Fruit fly (Drosophila melanogaster) whole organism, wandering third instar larva: ENCODE data around the gene CG16710.

ENCODE experiments used
- Abd-B ChIP-seq: fragments of >200 bp; optimal IDR thresholded peaks from 2 replicates; lab custom pipeline; 2017; ENCODE audit warnings: missing biosample characterization, missing genetic modification characterization
- CG32264 ChIP-seq: fragments of 200-800 bp; sonication (Bioruptor generic); optimal IDR thresholded peaks from 2 replicates; lab custom pipeline; 2016; ENCODE audit warnings: missing biosample characterization, missing genetic modification characterization
- CG9705 ChIP-seq: fragments of 200-800 bp; sonication (Bioruptor generic); optimal IDR thresholded peaks from 2 replicates; lab custom pipeline; 2018; ENCODE audit warnings: missing biosample characterization, mild to moderate bottlenecking, missing genetic modification characterization
- CrebA ChIP-seq: fragments of 200-800 bp; sonication (Bioruptor generic); optimal IDR thresholded peaks from 2 replicates; lab custom pipeline; 2016; ENCODE audit warnings: missing biosample characterization, mild to moderate bottlenecking, missing genetic modification characterization, borderline replicate concordance
- Dif ChIP-seq: fragments of 200-275, 200-300 bp; sonication (Bioruptor generic); optimal IDR thresholded peaks from 2 replicates; lab custom pipeline; 2018; ENCODE audit warnings: missing biosample characterization, missing genetic modification characterization; ENCODE audit not compliant: partially characterized antibody
- HLH106 ChIP-seq: fragments of 200-800 bp; optimal IDR thresholded peaks from 3 replicates; lab custom pipeline; 2019; ENCODE audit warnings: missing biosample characterization, mild to moderate bottlenecking, missing genetic modification characterization, moderate library complexity
- Hnf4 ChIP-seq: fragments of 200-800 bp; sonication (Bioruptor generic); optimal IDR thresholded peaks from 2 replicates; lab custom pipeline; 2016; ENCODE audit warnings: missing biosample characterization, mild to moderate bottlenecking, missing genetic modification characterization
- Hr78 ChIP-seq: fragments of >200 bp; optimal IDR thresholded peaks from 2 replicates; lab custom pipeline; 2017; ENCODE audit warnings: missing biosample characterization, missing genetic modification characterization
- Jra ChIP-seq: sonication (Bioruptor generic); optimal IDR thresholded peaks from 2 replicates; lab custom pipeline; 2016; ENCODE audit warnings: missing biosample characterization, missing genetic modification characterization
- Mio ChIP-seq: sonication (Bioruptor generic); optimal IDR thresholded peaks from 2 replicates; lab custom pipeline; 2016; ENCODE audit warnings: missing biosample characterization, missing genetic modification characterization
- N ChIP-seq: fragments of >200 bp; optimal IDR thresholded peaks from 2 replicates; lab custom pipeline; 2018; ENCODE audit warnings: missing biosample characterization, missing external identifiers, missing genetic modification characterization
- Rel ChIP-seq, 2 experiments: fragments of 200-800 bp; sonication (Bioruptor generic) in 1 of 2; optimal IDR thresholded peaks; 2 replicates in 1 of 2; 3 replicates in 1 of 2; lab custom pipeline; 2016 to 2019; ENCODE audit warnings: mild to moderate bottlenecking in 2 of 2, missing biosample characterization in 2 of 2, missing genetic modification characterization in 2 of 2, moderate library complexity in 1 of 2
- Sp1 ChIP-seq: fragments of 200-800 bp; sonication (Bioruptor generic); optimal IDR thresholded peaks from 3 replicates; lab custom pipeline; 2019; ENCODE audit warnings: missing biosample characterization, mild to moderate bottlenecking, missing genetic modification characterization, moderate library complexity
- Vsx2 ChIP-seq: fragments of 200-300, 225-300 bp; sonication (Bioruptor generic); optimal IDR thresholded peaks from 2 replicates; lab custom pipeline; 2018; ENCODE audit warnings: missing biosample characterization, missing genetic modification characterization; ENCODE audit not compliant: partially characterized antibody
- br ChIP-seq: fragments of 200-800 bp; sonication (Bioruptor generic); optimal IDR thresholded peaks from 2 replicates; lab custom pipeline; 2016; ENCODE audit warnings: missing biosample characterization, missing genetic modification characterization
- brk ChIP-seq: fragments of 200-800 bp; sonication (Bioruptor generic); optimal IDR thresholded peaks from 2 replicates; lab custom pipeline; 2016; ENCODE audit warnings: missing biosample characterization, mild to moderate bottlenecking, missing genetic modification characterization
- dl ChIP-seq, 2 experiments: fragments of 175-275, 200-275 bp in 1 of 2; fragments of 200-275 bp in 1 of 2; sonication (Bioruptor generic); optimal IDR thresholded peaks; lab custom pipeline; 2018; ENCODE audit warnings: mild to moderate bottlenecking in 2 of 2, missing biosample characterization in 2 of 2, missing genetic modification characterization in 2 of 2, moderate library complexity in 2 of 2; ENCODE audit not compliant: partially characterized antibody in 2 of 2, insufficient read depth in 1 of 2
- dsf ChIP-seq: sonication (Bioruptor generic); optimal IDR thresholded peaks from 2 replicates; lab custom pipeline; 2016; ENCODE audit warnings: missing biosample characterization, missing genetic modification characterization, borderline replicate concordance
- foxo ChIP-seq, 2 experiments: fragments of 200-800 bp; sonication (Bioruptor generic); optimal IDR thresholded peaks; 2 replicates in 1 of 2; 3 replicates in 1 of 2; lab custom pipeline; 2016 to 2017; ENCODE audit warnings: missing biosample characterization in 2 of 2, missing genetic modification characterization in 2 of 2
- jim ChIP-seq: fragments of 175-275, 200-325 bp; sonication (Bioruptor generic); optimal IDR thresholded peaks from 2 replicates; lab custom pipeline; 2016; ENCODE audit warnings: missing biosample characterization, mild to moderate bottlenecking, missing genetic modification characterization
- lola ChIP-seq: fragments of >200 bp; optimal IDR thresholded peaks from 2 replicates; lab custom pipeline; 2017; ENCODE audit warnings: missing biosample characterization, missing genetic modification characterization
- pan ChIP-seq: fragments of >200 bp; optimal IDR thresholded peaks from 2 replicates; lab custom pipeline; 2017
- psq ChIP-seq: fragments of 200-800 bp; sonication (Bioruptor generic); optimal IDR thresholded peaks from 3 replicates; lab custom pipeline; 2017; ENCODE audit warnings: missing biosample characterization, mild to moderate bottlenecking, missing genetic modification characterization, moderate library complexity
- rgr ChIP-seq: fragments of 200-800 bp; sonication (Bioruptor generic); optimal IDR thresholded peaks from 3 replicates; lab custom pipeline; 2016; ENCODE audit warnings: missing biosample characterization, mild to moderate bottlenecking, missing genetic modification characterization
- sage ChIP-seq: fragments of 200-800 bp; sonication (Bioruptor generic); optimal IDR thresholded peaks from 2 replicates; lab custom pipeline; 2016; ENCODE audit warnings: missing biosample characterization, mild to moderate bottlenecking, missing genetic modification characterization
- tai ChIP-seq: sonication (Bioruptor generic); optimal IDR thresholded peaks from 2 replicates; lab custom pipeline; 2016; ENCODE audit warnings: missing biosample characterization, missing genetic modification characterization
- usp ChIP-seq: fragments of >200 bp; optimal IDR thresholded peaks from 2 replicates; lab custom pipeline; 2017; ENCODE audit warnings: missing biosample characterization, missing genetic modification characterization
- woc ChIP-seq: sonication (Bioruptor generic); optimal IDR thresholded peaks from 2 replicates; lab custom pipeline; 2016; ENCODE audit warnings: missing biosample characterization, mild to moderate bottlenecking, missing genetic modification characterization

The CG16710 gene

dm6 chr3R:23682203-23682602, at the start of gene CG16710:
Gene CG16710, plus strand, starts transcription at chr3R:23682503.
- no peak for TF ChIP-seq Rel (GFP tag; optimal IDR thresholded peaks at IDR 0.05; lab: Kevin White, UChicago)
- TF ChIP-seq Rel (tag; optimal IDR thresholded peaks at IDR 0.05; lab: Kevin White, UChicago) = no peak
- no peak for TF ChIP-seq Hnf4 (GFP tag; lab: Kevin White, UChicago)
- TF ChIP-seq psq (GFP tag; lab: Kevin White, UChicago) = no peak
- no peak for TF ChIP-seq Dif (GFP tag; lab: Kevin White, UChicago)
- no peak for TF ChIP-seq usp (GFP tag; lab: Kevin White, UChicago)
- no peak for TF ChIP-seq lola
- no peak for TF ChIP-seq br (GFP tag; lab: Kevin White, UChicago)
- no peak for TF ChIP-seq Sp1 (GFP tag; lab: Kevin White, UChicago)
- no peak for TF ChIP-seq foxo (GFP tag; optimal IDR thresholded peaks at IDR 0.05; lab: Kevin White, UChicago)
- no peak for TF ChIP-seq Jra (GFP tag; lab: Kevin White, UChicago)
- TF ChIP-seq CG32264 (GFP tag; lab: Kevin White, UChicago) = no peak
- TF ChIP-seq jim = no peak
- no peak for TF ChIP-seq Vsx2 (GFP tag; lab: Kevin White, UChicago)

dm6 chr3R:23634789-23635188, 47.5 kb upstream of the CG16710 start:
- TF ChIP-seq Mio (GFP tag; lab: Kevin White, UChicago) (no peak), N (GFP tag; lab: Kevin White, UChicago) (no peak), tai (GFP tag; lab: Kevin White, UChicago) (no peak), Rel (GFP tag; optimal IDR thresholded peaks at IDR 0.05; lab: Kevin White, UChicago) (no peak), Rel (tag; optimal IDR thresholded peaks at IDR 0.05; lab: Kevin White, UChicago) (no peak), usp (GFP tag; lab: Kevin White, UChicago) (no peak), dsf (GFP tag; lab: Kevin White, UChicago) (no peak), Jra (GFP tag; lab: Kevin White, UChicago) (no peak), CrebA (no peak), Dif (GFP tag; lab: Kevin White, UChicago) (no peak), Abd-B (GFP tag; lab: Kevin White, UChicago) (no peak), foxo (GFP tag; optimal IDR thresholded peaks at IDR 0.05; lab: Kevin White, UChicago) (no peak), rgr (no peak)

dm6 chr3R:23637277-23637676, 45.0 kb upstream of the CG16710 start:
- TF ChIP-seq lola (no peak), CrebA (no peak), CG32264 (GFP tag; lab: Kevin White, UChicago) (no peak), dl (GFP tag; optimal IDR thresholded peaks at IDR 0.05; lab: Kevin White, UChicago; ENCODE audit: insufficient read depth in 1 of 2, partially characterized antibody in 2 of 2) (no peak), jim (no peak), woc (GFP tag; lab: Kevin White, UChicago) (no peak), pan (lab: Kevin White, UChicago) (no peak), Jra (GFP tag; lab: Kevin White, UChicago) (no peak), HLH106 (tag; lab: Kevin White, UChicago) (no peak), CG9705 (no peak)

- no peak for TF ChIP-seq Dif (GFP tag; lab: Kevin White, UChicago)
- no peak for TF ChIP-seq rgr
- TF ChIP-seq pan (lab: Kevin White, UChicago) = no peak
- no peak for TF ChIP-seq tai (GFP tag; lab: Kevin White, UChicago)
- TF ChIP-seq Rel (GFP tag; optimal IDR thresholded peaks at IDR 0.05; lab: Kevin White, UChicago) = no peak
- no peak for TF ChIP-seq Rel (tag; optimal IDR thresholded peaks at IDR 0.05; lab: Kevin White, UChicago)
- no peak for TF ChIP-seq HLH106 (tag; lab: Kevin White, UChicago)
- no peak for TF ChIP-seq Sp1 (GFP tag; lab: Kevin White, UChicago)
- TF ChIP-seq woc (GFP tag; lab: Kevin White, UChicago) = no peak
- no peak for TF ChIP-seq psq (GFP tag; lab: Kevin White, UChicago)
- TF ChIP-seq sage (GFP tag; lab: Kevin White, UChicago) = no peak
- no peak for TF ChIP-seq Hr78 (GFP tag; lab: Kevin White, UChicago)
- TF ChIP-seq dsf (GFP tag; lab: Kevin White, UChicago) = no peak
These were observed 44.0 kb upstream of the CG16710 start for dm6 chr3R:23638351-23638750.

dm6 chr3R:23639583-23639982, 42.7 kb upstream of the CG16710 start:
- TF ChIP-seq CG32264 (GFP tag; lab: Kevin White, UChicago) (no peak), pan (lab: Kevin White, UChicago) (no peak), sage (GFP tag; lab: Kevin White, UChicago) (no peak), Hnf4 (GFP tag; lab: Kevin White, UChicago) (no peak), tai (GFP tag; lab: Kevin White, UChicago) (no peak), Jra (GFP tag; lab: Kevin White, UChicago) (no peak), brk (GFP tag; lab: Kevin White, UChicago) (no peak)
